Worm (Caenorhabditis elegans) whole organism, midembryonic: ENCODE data around the gene F32B6.4.

ENCODE experiments used
- cog-1 ChIP-seq: sonication (generic microtip); optimal IDR thresholded peaks from 2 replicates; lab custom pipeline; 2016; ENCODE audit warnings: missing genetic modification characterization, missing compliant biosample characterization
- flt-1 ChIP-seq: fragments of 200-800 bp; sonication (Bioruptor generic); IDR thresholded peaks from 2 replicates; pipeline ENCODE4 v1.3.6; 2022; ENCODE audit warnings: missing genetic modification characterization, missing compliant biosample characterization
- med-1 ChIP-seq: sonication (generic microtip); optimal IDR thresholded peaks from 2 replicates; lab custom pipeline; 2017; ENCODE audit warnings: missing genetic modification characterization, mild to moderate bottlenecking, missing compliant biosample characterization, antibody characterized with exemption, missing genetic modification reagents; ENCODE audit not compliant: insufficient read depth
- ref-1 ChIP-seq: fragments of 200-800 bp; sonication (Bioruptor generic); conservative IDR thresholded peaks from 2 replicates; pipeline ENCODE4 v1.3.6; 2022; ENCODE audit warnings: missing genetic modification reagents, missing genetic modification characterization, missing compliant biosample characterization
- tab-1 ChIP-seq: fragments of 200-800 bp; sonication (Bioruptor generic); IDR thresholded peaks from 2 replicates; pipeline ENCODE4 v1.3.6; 2022; ENCODE audit warnings: missing genetic modification characterization, missing compliant biosample characterization
- ztf-23 ChIP-seq: fragments of 200-800 bp; sonication (Bioruptor generic); IDR thresholded peaks from 2 replicates; pipeline ENCODE4 v1.3.6; 2022; ENCODE audit warnings: missing genetic modification reagents, missing genetic modification characterization, missing compliant biosample characterization

ce11 chrIV:9932055-9932454, 40.2 kb upstream of the F32B6.4 start, which contains the start of the genes trmt-10A and F25H8.2:
- TF ChIP-seq ztf-23 (GFP tag; lab: Robert Waterston, UW) (no peak), med-1 (GFP tag; lab: Kevin White, UChicago) (no peak), cog-1 (tag; lab: Kevin White, UChicago) (no peak), flt-1 (GFP tag; lab: Robert Waterston, UW) (no peak), ref-1 (GFP tag; lab: Robert Waterston, UW) (no peak), tab-1 (GFP tag; lab: Robert Waterston, UW) (no peak)
